Worm (Caenorhabditis elegans): Measurements from ENCODE around the gene pxd-1.

The pxd-1 gene

ce11 chrIII:4039775-4040174 is 33.8 kb downstream of the pxd-1 start:
- TF ChIP-seq nhr-80 (tag; optimal IDR thresholded peaks at IDR 0.05) (peak; percentile 87), hmg-20 (GFP tag; IDR thresholded peaks at IDR 0.05) (no peak), T26A5.8 (tag; optimal IDR thresholded peaks at IDR 0.05) (no peak)

ce11 chrIII:4049150-4049549 is 43.2 kb downstream of the pxd-1 start:
- TF ChIP-seq aptf-2 (GFP tag; conservative IDR thresholded peaks at IDR 0.05): no peak
- TF ChIP-seq pbrm-1 (GFP tag; IDR thresholded peaks at IDR 0.05): no peak
- TF ChIP-seq ama-1 (optimal IDR thresholded peaks at IDR 0.05): no peak
- TF ChIP-seq ama-1 (GFP tag; optimal IDR thresholded peaks at IDR 0.05): no peak
- TF ChIP-seq Y53G8AR.9 (GFP tag; conservative IDR thresholded peaks at IDR 0.05): no peak
- no peak for TF ChIP-seq tlf-1 (GFP tag; optimal IDR thresholded peaks at IDR 0.05)
- TF ChIP-seq mcd-1 (GFP tag; IDR thresholded peaks at IDR 0.05): no peak
- no peak for TF ChIP-seq snpc-1.1 (tag; optimal IDR thresholded peaks at IDR 0.05; ENCODE audit: insufficient read depth)
- TF ChIP-seq F49E8.2 (tag; optimal IDR thresholded peaks at IDR 0.05; ENCODE audit: insufficient read depth): no peak
- TF ChIP-seq attf-5 (GFP tag; optimal IDR thresholded peaks at IDR 0.05): no peak
- TF ChIP-seq F33H1.4 (GFP tag; IDR thresholded peaks at IDR 0.05): no peak
- no peak for TF ChIP-seq mel-28 (tag; optimal IDR thresholded peaks at IDR 0.05; ENCODE audit: borderline replicate concordance)
- no peak for TF ChIP-seq pha-4 (tag; optimal IDR thresholded peaks at IDR 0.05)

DNA sequence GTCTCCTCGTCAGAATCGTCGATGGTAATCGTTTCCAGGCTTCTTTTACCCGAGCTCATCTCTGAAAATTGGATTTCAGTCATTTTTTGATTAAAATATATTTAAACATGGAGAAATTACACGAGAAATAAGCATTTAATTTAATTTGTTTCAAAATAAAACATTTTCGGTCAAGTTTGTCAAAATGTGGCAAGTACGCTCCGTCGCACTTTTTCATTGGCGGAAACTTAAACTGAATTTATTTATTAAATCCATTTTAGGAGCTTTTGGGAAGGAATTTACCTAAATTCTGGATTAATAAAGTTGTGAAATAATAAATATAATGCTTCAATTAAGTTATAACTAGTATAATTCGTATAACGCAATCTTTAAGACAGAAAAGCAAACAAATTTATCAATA is 52.0 kb downstream of the pxd-1 start, which contains the start of gene rcq-5:
rcq-5 (minus strand) TSS at position 83 of the 400 bp plus-strand sequence.
- TF ChIP-seq lag-1 (GFP tag; IDR thresholded peaks at IDR 0.05) (no peak), B0261.1 (tag; optimal IDR thresholded peaks at IDR 0.05) (no peak), lin-54 (GFP tag; optimal IDR thresholded peaks at IDR 0.05) (peak; percentile 57), mcd-1 (GFP tag; IDR thresholded peaks at IDR 0.05) (peak; percentile 78), dpl-1 (GFP tag; optimal IDR thresholded peaks at IDR 0.05) (peak; percentile 34), efl-1 (GFP tag; optimal IDR thresholded peaks at IDR 0.05) (peak; percentile 64), lin-35 (GFP tag; optimal IDR thresholded peaks at IDR 0.05) (peak in 1 of 3 experiments; percentile 58)

- TF ChIP-seq cebp-1 (GFP tag; IDR thresholded peaks at IDR 0.05) (no peak), cebp-1 (tag; optimal IDR thresholded peaks at IDR 0.05) (no peak), lin-54 (GFP tag; optimal IDR thresholded peaks at IDR 0.05) (no peak), sptf-2 (GFP tag; optimal IDR thresholded peaks at IDR 0.05) (no peak), C06A6.2 (GFP tag; conservative IDR thresholded peaks at IDR 0.05) (no peak), ceh-58 (GFP tag; IDR thresholded peaks at IDR 0.05) (no peak), nhr-179 (tag; optimal IDR thresholded peaks at IDR 0.05) (no peak), gei-17 (GFP tag; optimal IDR thresholded peaks at IDR 0.05) (no peak), let-607 (tag; optimal IDR thresholded peaks at IDR 0.05) (no peak), mcd-1 (GFP tag; IDR thresholded peaks at IDR 0.05) (no peak), B0261.1 (tag; optimal IDR thresholded peaks at IDR 0.05) (no peak), ztf-3 (GFP tag; optimal IDR thresholded peaks at IDR 0.05) (no peak), sdz-38 (tag; optimal IDR thresholded peaks at IDR 0.05) (no peak), pha-4 (tag; optimal IDR thresholded peaks at IDR 0.05) (no peak), F22D6.2 (tag; optimal IDR thresholded peaks at IDR 0.05) (no peak), F55B11.4 (tag; optimal IDR thresholded peaks at IDR 0.05; ENCODE audit: borderline replicate concordance, insufficient read depth) (no peak), F39B2.1 (GFP tag; IDR thresholded peaks at IDR 0.05) (no peak)
Measured at ce11 chrIII:4058643-4059042, 52.7 kb downstream of the pxd-1 start, which contains the start of gene his-69. Gene his-69 (minus strand): TSS chrIII:4058743.
